Fruit fly (Drosophila melanogaster): ENCODE results near the gene Grx1.

The Grx1 gene

DNA sequence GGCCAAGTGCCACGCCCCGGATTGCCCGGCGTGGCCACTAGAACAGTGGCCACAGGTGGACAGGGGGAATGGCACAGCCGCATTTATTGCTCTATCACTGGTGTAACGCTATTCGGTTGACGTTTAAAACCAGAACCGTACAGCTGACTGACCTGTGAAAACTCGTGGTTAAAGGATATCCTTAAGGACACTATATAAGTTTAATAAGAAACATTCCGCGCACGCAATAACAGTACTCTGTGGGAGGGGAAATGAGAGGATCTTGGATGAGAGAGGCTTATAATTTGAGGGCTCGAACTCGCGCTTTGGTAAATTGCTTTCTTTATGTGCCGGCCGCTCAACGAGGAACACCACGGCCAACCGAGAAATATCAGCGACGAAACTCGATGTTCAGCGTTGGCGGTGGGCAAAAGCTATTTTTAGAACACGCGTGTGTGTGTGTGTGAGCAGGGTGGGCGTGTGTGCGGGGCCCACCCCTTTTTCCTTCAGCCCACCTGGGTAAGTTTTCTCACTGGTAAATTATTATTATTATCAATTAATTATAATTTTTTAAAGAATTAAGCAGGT lies 27.4 kb downstream of the Grx1 start:
- peak; percentile 51 for TF ChIP-seq EcR (GFP tag; optimal IDR thresholded peaks at IDR 0.05)
- TF ChIP-seq D1 (tag; optimal IDR thresholded peaks at IDR 0.05): no peak
- TF ChIP-seq CG4496 (GFP tag; IDR thresholded peaks at IDR 0.05): 0 out of 3 replicates have a peak, but pooled peaks have one; percentile 53

DNA sequence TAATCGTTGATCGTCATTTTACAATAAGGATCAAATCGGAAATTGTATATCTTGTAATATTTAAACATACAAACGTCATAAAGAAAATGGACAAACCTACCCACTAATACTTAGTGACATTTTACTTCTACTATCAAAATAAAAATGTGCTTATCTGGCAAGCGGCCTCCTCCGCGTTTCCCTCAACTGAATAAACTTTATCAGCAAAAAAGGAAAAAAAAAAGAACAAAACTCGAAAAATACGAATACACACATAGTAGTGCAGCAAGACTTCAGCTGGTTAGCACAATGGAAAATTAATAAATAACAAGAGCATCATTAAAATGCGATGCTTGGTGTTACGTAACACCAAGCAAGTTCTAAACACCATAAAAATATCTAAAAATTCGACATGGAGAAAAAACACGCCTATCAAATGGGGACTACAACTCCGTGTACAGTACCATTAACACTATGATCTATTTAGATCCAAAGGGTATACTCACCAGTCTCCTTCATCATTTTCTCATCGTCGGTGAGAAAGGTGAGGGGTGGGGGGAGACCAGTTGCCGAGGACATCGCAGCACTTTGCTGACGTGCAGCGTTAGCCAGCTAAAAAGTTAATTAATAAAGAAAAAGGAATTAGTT lies 28.5 kb downstream of the Grx1 start:
- TF ChIP-seq CG4496 (GFP tag; IDR thresholded peaks at IDR 0.05) (0 out of 3 replicates have a peak, but pooled peaks have one; percentile 5), EcR (GFP tag; optimal IDR thresholded peaks at IDR 0.05) (no peak), fd96Ca (GFP tag; IDR thresholded peaks at IDR 0.05) (no peak), D1 (tag; optimal IDR thresholded peaks at IDR 0.05) (peak; percentile 50)

DNA sequence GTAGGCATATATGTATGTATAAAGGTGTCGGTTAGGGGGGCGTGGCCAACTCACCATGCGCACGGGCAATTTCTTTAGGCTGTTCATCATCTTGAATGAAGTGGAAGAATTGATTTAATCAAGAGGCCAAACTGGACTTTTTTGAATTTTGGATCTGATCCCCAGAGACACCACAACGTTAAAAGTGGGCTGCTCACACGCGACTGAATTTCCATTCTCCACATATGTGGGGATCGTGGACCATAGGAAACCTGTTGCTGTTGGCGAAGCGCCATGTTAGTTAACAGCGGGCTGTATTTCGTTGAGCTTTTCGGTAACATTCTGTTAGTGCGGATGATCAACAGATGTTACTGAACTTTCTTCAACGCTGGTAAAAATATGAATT lies 29.0 kb downstream of the Grx1 start, which contains the start of gene CG3902:
Gene CG3902, minus strand, starts transcription at position 208 of the 385 bp plus-strand sequence.
- TF ChIP-seq CG32121 (GFP tag; IDR thresholded peaks at IDR 0.05): peak; percentile 37; the same call in 1 of the 2 replicates
- TF ChIP-seq Snoo (tag; optimal IDR thresholded peaks at IDR 0.05): peak; percentile 25
- TF ChIP-seq CG15710 (tag; optimal IDR thresholded peaks at IDR 0.05): no peak
- peak; percentile 66 for TF ChIP-seq EcR (GFP tag; optimal IDR thresholded peaks at IDR 0.05)
- peak; percentile 49; the same call in 1 of the 2 replicates for TF ChIP-seq Ets98B (GFP tag; IDR thresholded peaks at IDR 0.05)
- TF ChIP-seq rn (GFP tag; IDR thresholded peaks at IDR 0.05): no peak

DNA sequence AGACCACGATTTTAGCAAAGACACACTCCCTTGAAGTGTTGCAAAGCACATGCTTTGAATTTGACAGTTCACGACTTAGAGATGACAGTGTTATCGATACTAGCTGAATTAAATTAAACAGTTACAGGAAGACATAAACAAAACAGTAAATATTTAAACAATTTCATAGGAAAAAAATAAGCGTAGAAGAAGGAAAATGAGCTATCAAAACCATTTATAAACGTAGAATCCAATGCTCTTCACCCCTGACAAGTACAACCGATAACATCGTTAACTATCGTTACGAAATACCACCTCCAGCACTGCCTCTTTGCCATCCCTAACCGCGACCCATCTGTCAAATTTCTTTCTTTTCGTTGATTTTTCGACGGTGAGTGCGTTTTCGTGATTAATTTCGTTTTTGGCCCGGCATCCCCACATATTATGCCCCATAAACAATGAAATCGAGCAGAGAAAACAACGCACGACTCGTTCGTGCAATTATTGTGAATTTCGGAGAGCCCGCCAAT lies 29.8 kb downstream of the Grx1 start, which contains the start of gene RpL26:
Gene RpL26, plus strand, starts transcription at position 106 of the 509 bp plus-strand sequence.
- TF ChIP-seq CG8301 (tag; optimal IDR thresholded peaks at IDR 0.05) (no peak), CG34367 (tag; optimal IDR thresholded peaks at IDR 0.05) (peak; percentile 32), CG14655 (GFP tag; optimal IDR thresholded peaks at IDR 0.05) (no peak), CG4496 (GFP tag; IDR thresholded peaks at IDR 0.05) (0 out of 3 replicates have a peak, but pooled peaks have one; percentile 16), CG8159 (tag; optimal IDR thresholded peaks at IDR 0.05) (peak; percentile 54), CG9948 (tag; optimal IDR thresholded peaks at IDR 0.05) (peak; percentile 20), Pif1A (GFP tag; optimal IDR thresholded peaks at IDR 0.05) (no peak), CG10348 (GFP tag; IDR thresholded peaks at IDR 0.05) (no peak), fd96Ca (GFP tag; IDR thresholded peaks at IDR 0.05) (no peak), Ets98B (GFP tag; IDR thresholded peaks at IDR 0.05) (no peak), CG32121 (GFP tag; IDR thresholded peaks at IDR 0.05) (peak; percentile 27; the same call in 1 of the 2 replicates), D1 (tag; optimal IDR thresholded peaks at IDR 0.05) (no peak), CG12605 (GFP tag; IDR thresholded peaks at IDR 0.05) (peak; percentile 32; the same call in 1 of the 2 replicates), gl (tag; optimal IDR thresholded peaks at IDR 0.05) (peak; percentile 33), CG13204 (GFP tag; optimal IDR thresholded peaks at IDR 0.05) (no peak), CG15710 (tag; optimal IDR thresholded peaks at IDR 0.05) (peak; percentile 65), CG17806 (tag; optimal IDR thresholded peaks at IDR 0.05) (peak; percentile 23), Pif1B (GFP tag; optimal IDR thresholded peaks at IDR 0.05) (no peak), Snoo (tag; optimal IDR thresholded peaks at IDR 0.05) (peak; percentile 51), rn (GFP tag; IDR thresholded peaks at IDR 0.05) (no peak), EcR (GFP tag; optimal IDR thresholded peaks at IDR 0.05) (no peak)

DNA sequence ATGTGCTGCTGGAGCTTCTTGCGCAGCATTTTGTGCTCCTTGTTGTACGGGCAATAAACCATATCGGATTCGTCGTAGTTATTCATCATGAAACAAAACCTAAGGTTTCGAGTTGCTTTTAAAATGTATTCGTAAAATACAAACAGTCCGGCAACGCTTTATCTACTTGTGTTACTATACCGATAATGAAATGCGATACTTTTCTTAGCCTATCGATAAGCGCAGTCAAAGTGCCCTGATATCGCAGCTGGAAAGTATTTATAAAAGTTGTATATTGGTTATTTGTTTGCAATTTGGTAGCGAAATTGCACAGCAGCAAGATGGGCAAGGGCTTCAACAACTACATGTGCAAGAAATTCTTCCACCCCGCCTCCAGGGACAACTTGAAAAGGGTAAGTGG lies 32.4 kb downstream of the Grx1 start, which contains the start of the genes arx and CG6843:
Gene arx, minus strand, starts transcription at position 144 of the 400 bp plus-strand sequence.
Gene CG6843, plus strand, starts transcription at position 184 of the 400 bp plus-strand sequence.
- TF ChIP-seq CG17806 (tag; optimal IDR thresholded peaks at IDR 0.05) (no peak), CG10348 (GFP tag; IDR thresholded peaks at IDR 0.05) (no peak), gl (tag; optimal IDR thresholded peaks at IDR 0.05) (no peak), Ets98B (GFP tag; IDR thresholded peaks at IDR 0.05) (no peak), fd96Ca (GFP tag; IDR thresholded peaks at IDR 0.05) (no peak), D1 (tag; optimal IDR thresholded peaks at IDR 0.05) (no peak), EcR (GFP tag; optimal IDR thresholded peaks at IDR 0.05) (no peak), CG34367 (tag; optimal IDR thresholded peaks at IDR 0.05) (no peak), CG8301 (tag; optimal IDR thresholded peaks at IDR 0.05) (no peak), CG9948 (tag; optimal IDR thresholded peaks at IDR 0.05) (no peak), CG4496 (GFP tag; IDR thresholded peaks at IDR 0.05) (no peak), CG14655 (GFP tag; optimal IDR thresholded peaks at IDR 0.05) (no peak), rn (GFP tag; IDR thresholded peaks at IDR 0.05) (no peak), CG15710 (tag; optimal IDR thresholded peaks at IDR 0.05) (no peak), CG8159 (tag; optimal IDR thresholded peaks at IDR 0.05) (no peak), Pif1B (GFP tag; optimal IDR thresholded peaks at IDR 0.05) (no peak), CG12605 (GFP tag; IDR thresholded peaks at IDR 0.05) (no peak)

DNA sequence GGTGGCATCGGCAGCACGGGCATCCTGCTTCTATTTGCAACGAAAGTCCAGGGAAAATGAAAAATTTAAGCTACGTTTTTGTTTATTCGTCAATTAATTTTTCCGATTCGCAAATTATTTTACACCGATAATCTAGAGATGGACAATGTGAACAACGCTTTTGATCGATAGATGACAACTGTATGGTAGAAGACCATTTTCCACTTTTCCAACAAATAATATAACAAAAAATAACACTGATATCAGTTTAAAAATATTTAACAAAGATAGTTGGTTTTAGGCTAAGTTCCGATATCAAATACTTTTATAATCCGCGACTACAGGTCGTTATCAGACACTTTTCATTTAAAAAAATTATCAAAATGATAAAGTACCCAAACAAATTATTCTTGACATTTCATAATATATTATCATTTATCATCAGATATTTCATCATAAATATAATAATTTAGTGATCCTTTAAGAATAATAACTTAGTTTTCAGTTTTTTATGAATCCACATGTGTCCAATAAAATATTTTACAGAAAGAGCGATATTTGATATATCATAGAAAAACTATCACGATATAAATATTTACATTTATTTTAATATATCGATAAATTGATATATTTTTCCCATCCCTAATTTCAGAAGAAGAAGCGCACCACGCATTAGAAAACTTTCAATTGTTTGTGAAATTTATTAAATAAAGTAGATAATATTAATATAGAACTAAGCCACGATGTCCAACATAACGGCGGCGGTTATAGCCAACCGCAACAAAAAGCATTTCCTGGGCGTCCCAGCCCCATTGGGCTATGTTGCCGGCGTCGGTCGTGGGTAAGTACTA lies 36.0 kb downstream of the Grx1 start, which contains the start of the genes CSN1b and Prp6:
Gene CSN1b, minus strand, starts transcription at position 159 of the 830 bp plus-strand sequence.
Gene Prp6, plus strand, starts transcription at position 601 of the 830 bp plus-strand sequence.
- TF ChIP-seq CG9948 (tag; optimal IDR thresholded peaks at IDR 0.05) (no peak), CG14655 (GFP tag; optimal IDR thresholded peaks at IDR 0.05) (no peak), CG8159 (tag; optimal IDR thresholded peaks at IDR 0.05) (no peak), Ets98B (GFP tag; IDR thresholded peaks at IDR 0.05) (no peak), D1 (tag; optimal IDR thresholded peaks at IDR 0.05) (no peak), CG10348 (GFP tag; IDR thresholded peaks at IDR 0.05) (no peak), CG17806 (tag; optimal IDR thresholded peaks at IDR 0.05) (no peak), CG12605 (GFP tag; IDR thresholded peaks at IDR 0.05) (no peak)
